Worm (Caenorhabditis elegans): ENCODE data around the gene F46E10.3.

DNA sequence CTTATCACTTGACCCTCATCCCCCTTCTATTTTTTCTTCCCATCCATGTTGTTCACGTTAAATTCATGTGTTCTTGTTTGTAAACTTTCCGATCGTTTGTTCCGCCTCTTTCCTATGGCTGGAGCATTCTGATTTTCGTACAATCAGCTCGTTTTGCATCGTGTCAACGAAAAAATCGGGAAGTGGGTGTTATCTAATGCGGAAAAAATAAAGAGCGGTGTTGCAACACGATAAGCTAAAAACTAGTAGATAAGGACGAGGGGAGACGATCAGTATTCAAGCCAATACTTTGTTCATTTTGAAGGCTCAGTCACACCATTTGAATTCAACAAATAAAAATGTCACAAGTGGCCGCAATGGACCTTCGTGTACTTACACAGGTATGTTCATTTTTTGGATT lies 6.7 kb downstream of the F46E10.3 start, which contains the start of gene acs-1:
- TF ChIP-seq mdl-1 (tag; optimal IDR thresholded peaks at IDR 0.05) (no peak), ztf-11 (tag; optimal IDR thresholded peaks at IDR 0.05) (no peak)
